Fruit fly (Drosophila melanogaster) whole organism, wandering third instar larva: ENCODE measurements around the gene cher.
A peak's percentile ranks its signal among the peaks of the same experiment; 100 is the strongest.

Source experiments
- Abd-B ChIP-seq: fragments of >200 bp; optimal IDR thresholded peaks from 2 replicates; lab custom pipeline; 2017; ENCODE audit warnings: missing biosample characterization, missing genetic modification characterization
- CG32264 ChIP-seq: fragments of 200-800 bp; sonication (Bioruptor generic); optimal IDR thresholded peaks from 2 replicates; lab custom pipeline; 2016; ENCODE audit warnings: missing biosample characterization, missing genetic modification characterization
- CG9705 ChIP-seq: fragments of 200-800 bp; sonication (Bioruptor generic); optimal IDR thresholded peaks from 2 replicates; lab custom pipeline; 2018; ENCODE audit warnings: missing biosample characterization, mild to moderate bottlenecking, missing genetic modification characterization
- CrebA ChIP-seq: fragments of 200-800 bp; sonication (Bioruptor generic); optimal IDR thresholded peaks from 2 replicates; lab custom pipeline; 2016; ENCODE audit warnings: missing biosample characterization, mild to moderate bottlenecking, missing genetic modification characterization, borderline replicate concordance
- Dfd ChIP-seq: fragments of >200 bp; optimal IDR thresholded peaks from 2 replicates; lab custom pipeline; 2017; ENCODE audit warnings: missing biosample characterization, missing genetic modification characterization
- Dif ChIP-seq: fragments of 200-275, 200-300 bp; sonication (Bioruptor generic); optimal IDR thresholded peaks from 2 replicates; lab custom pipeline; 2018; ENCODE audit warnings: missing biosample characterization, missing genetic modification characterization; ENCODE audit not compliant: partially characterized antibody
- GATAd ChIP-seq: sonication (Bioruptor generic); optimal IDR thresholded peaks from 2 replicates; lab custom pipeline; 2016; ENCODE audit warnings: missing biosample characterization, missing genetic modification characterization
- HLH106 ChIP-seq: fragments of 200-800 bp; optimal IDR thresholded peaks from 3 replicates; lab custom pipeline; 2019; ENCODE audit warnings: missing biosample characterization, mild to moderate bottlenecking, missing genetic modification characterization, moderate library complexity
- Hnf4 ChIP-seq: fragments of 200-800 bp; sonication (Bioruptor generic); optimal IDR thresholded peaks from 2 replicates; lab custom pipeline; 2016; ENCODE audit warnings: missing biosample characterization, mild to moderate bottlenecking, missing genetic modification characterization
- Hr78 ChIP-seq: fragments of >200 bp; optimal IDR thresholded peaks from 2 replicates; lab custom pipeline; 2017; ENCODE audit warnings: missing biosample characterization, missing genetic modification characterization
- Hr83 ChIP-seq: fragments of 200-300 bp; sonication (Bioruptor generic); optimal IDR thresholded peaks from 2 replicates; lab custom pipeline; 2016; ENCODE audit warnings: missing biosample characterization, mild to moderate bottlenecking, missing genetic modification characterization, moderate library complexity; ENCODE audit not compliant: poor library complexity, severe bottlenecking
- Jra ChIP-seq: sonication (Bioruptor generic); optimal IDR thresholded peaks from 2 replicates; lab custom pipeline; 2016; ENCODE audit warnings: missing biosample characterization, missing genetic modification characterization
- Myc ChIP-seq: fragments of >200 bp; optimal IDR thresholded peaks from 2 replicates; lab custom pipeline; 2017
- N ChIP-seq: fragments of >200 bp; optimal IDR thresholded peaks from 2 replicates; lab custom pipeline; 2018; ENCODE audit warnings: missing biosample characterization, missing external identifiers, missing genetic modification characterization
- OdsH ChIP-seq: fragments of 200-800 bp; sonication (Bioruptor generic); optimal IDR thresholded peaks from 2 replicates; lab custom pipeline; 2016; ENCODE audit warnings: missing biosample characterization, mild to moderate bottlenecking, missing genetic modification characterization
- Rel ChIP-seq, 2 experiments: fragments of 200-800 bp; sonication (Bioruptor generic) in 1 of 2; optimal IDR thresholded peaks; 2 replicates in 1 of 2; 3 replicates in 1 of 2; lab custom pipeline; 2016 to 2019; ENCODE audit warnings: mild to moderate bottlenecking in 2 of 2, missing biosample characterization in 2 of 2, missing genetic modification characterization in 2 of 2, moderate library complexity in 1 of 2
- Vsx2 ChIP-seq: fragments of 200-300, 225-300 bp; sonication (Bioruptor generic); optimal IDR thresholded peaks from 2 replicates; lab custom pipeline; 2018; ENCODE audit warnings: missing biosample characterization, missing genetic modification characterization; ENCODE audit not compliant: partially characterized antibody
- dl ChIP-seq, 2 experiments: fragments of 175-275, 200-275 bp in 1 of 2; fragments of 200-275 bp in 1 of 2; sonication (Bioruptor generic); optimal IDR thresholded peaks; lab custom pipeline; 2018; ENCODE audit warnings: mild to moderate bottlenecking in 2 of 2, missing biosample characterization in 2 of 2, missing genetic modification characterization in 2 of 2, moderate library complexity in 2 of 2; ENCODE audit not compliant: partially characterized antibody in 2 of 2, insufficient read depth in 1 of 2
- dmrt93B ChIP-seq: fragments of 200-800 bp; sonication (Bioruptor generic); optimal IDR thresholded peaks from 2 replicates; lab custom pipeline; 2018; ENCODE audit warnings: missing biosample characterization, mild to moderate bottlenecking, missing genetic modification characterization
- dsf ChIP-seq: sonication (Bioruptor generic); optimal IDR thresholded peaks from 2 replicates; lab custom pipeline; 2016; ENCODE audit warnings: missing biosample characterization, missing genetic modification characterization, borderline replicate concordance
- ey ChIP-seq: fragments of 200-800 bp; sonication (Bioruptor generic); optimal IDR thresholded peaks from 2 replicates; lab custom pipeline; 2016; ENCODE audit warnings: missing biosample characterization, missing genetic modification characterization
- foxo ChIP-seq, 2 experiments: fragments of 200-800 bp; sonication (Bioruptor generic); optimal IDR thresholded peaks; 2 replicates in 1 of 2; 3 replicates in 1 of 2; lab custom pipeline; 2016 to 2017; ENCODE audit warnings: missing biosample characterization in 2 of 2, missing genetic modification characterization in 2 of 2
- fru ChIP-seq: fragments of 200-800 bp; sonication (Bioruptor generic); optimal IDR thresholded peaks from 3 replicates; lab custom pipeline; 2016; ENCODE audit warnings: missing biosample characterization, mild to moderate bottlenecking, missing genetic modification characterization
- h ChIP-seq: fragments of 200-800 bp; sonication (Bioruptor generic); optimal IDR thresholded peaks from 3 replicates; lab custom pipeline; 2016; ENCODE audit warnings: missing biosample characterization, mild to moderate bottlenecking, missing genetic modification characterization
- jim ChIP-seq: fragments of 175-275, 200-325 bp; sonication (Bioruptor generic); optimal IDR thresholded peaks from 2 replicates; lab custom pipeline; 2016; ENCODE audit warnings: missing biosample characterization, mild to moderate bottlenecking, missing genetic modification characterization
- pan ChIP-seq: fragments of >200 bp; optimal IDR thresholded peaks from 2 replicates; lab custom pipeline; 2017
- psq ChIP-seq: fragments of 200-800 bp; sonication (Bioruptor generic); optimal IDR thresholded peaks from 3 replicates; lab custom pipeline; 2017; ENCODE audit warnings: missing biosample characterization, mild to moderate bottlenecking, missing genetic modification characterization, moderate library complexity
- rgr ChIP-seq: fragments of 200-800 bp; sonication (Bioruptor generic); optimal IDR thresholded peaks from 3 replicates; lab custom pipeline; 2016; ENCODE audit warnings: missing biosample characterization, mild to moderate bottlenecking, missing genetic modification characterization
- sage ChIP-seq: fragments of 200-800 bp; sonication (Bioruptor generic); optimal IDR thresholded peaks from 2 replicates; lab custom pipeline; 2016; ENCODE audit warnings: missing biosample characterization, mild to moderate bottlenecking, missing genetic modification characterization
- sv ChIP-seq: fragments of 200-800 bp; sonication (Bioruptor generic); optimal IDR thresholded peaks from 3 replicates; lab custom pipeline; 2016; ENCODE audit warnings: missing biosample characterization, missing genetic modification characterization
- tai ChIP-seq: sonication (Bioruptor generic); optimal IDR thresholded peaks from 2 replicates; lab custom pipeline; 2016; ENCODE audit warnings: missing biosample characterization, missing genetic modification characterization
- usp ChIP-seq: fragments of >200 bp; optimal IDR thresholded peaks from 2 replicates; lab custom pipeline; 2017; ENCODE audit warnings: missing biosample characterization, missing genetic modification characterization
- woc ChIP-seq: sonication (Bioruptor generic); optimal IDR thresholded peaks from 2 replicates; lab custom pipeline; 2016; ENCODE audit warnings: missing biosample characterization, mild to moderate bottlenecking, missing genetic modification characterization

cher gene

DNA sequence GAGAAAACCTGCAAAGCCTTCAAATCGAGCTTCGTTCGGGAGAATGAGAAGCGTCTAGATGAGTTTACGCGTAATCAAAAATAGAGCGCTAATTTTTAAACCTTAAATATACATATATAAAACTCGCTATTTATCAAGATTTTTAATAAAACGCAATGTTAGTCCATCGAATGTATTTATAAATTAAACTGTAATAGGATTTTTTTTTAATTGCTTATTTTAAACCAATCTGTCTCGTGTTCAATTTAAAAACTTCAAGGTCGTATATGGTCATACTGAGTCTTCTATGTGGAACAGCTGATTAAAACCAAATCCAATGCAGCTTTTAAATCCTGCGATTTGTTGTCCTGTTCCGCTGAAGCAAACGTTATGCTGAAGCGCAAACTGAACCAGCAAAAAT, 25.1 kb upstream of the cher start, which contains the start of gene Smug:
Gene Smug, plus strand, starts transcription at position 301 of the 400 bp plus-strand sequence.
- TF ChIP-seq dsf (GFP tag; lab: Kevin White, UChicago) (no peak), sage (no peak), CrebA (no peak), Rel (GFP tag; optimal IDR thresholded peaks at IDR 0.05; lab: Kevin White, UChicago) (no peak), Rel (tag; optimal IDR thresholded peaks at IDR 0.05; lab: Kevin White, UChicago) (no peak), woc (no peak), Hr83 (GFP tag; lab: Kevin White, UChicago) (no peak), tai (no peak), Dif (no peak), CG9705 (no peak), dmrt93B (GFP tag; lab: Kevin White, UChicago) (no peak), pan (lab: Kevin White, UChicago) (no peak), Jra (GFP tag; lab: Kevin White, UChicago) (no peak), Dfd (GFP tag; lab: Kevin White, UChicago) (no peak), dl (GFP tag; optimal IDR thresholded peaks at IDR 0.05; lab: Kevin White, UChicago; ENCODE audit: insufficient read depth in 1 of 2, partially characterized antibody in 2 of 2) (no peak), N (GFP tag; lab: Kevin White, UChicago) (no peak), Myc (lab: Kevin White, UChicago) (no peak), OdsH (GFP tag; lab: Kevin White, UChicago) (no peak)

DNA sequence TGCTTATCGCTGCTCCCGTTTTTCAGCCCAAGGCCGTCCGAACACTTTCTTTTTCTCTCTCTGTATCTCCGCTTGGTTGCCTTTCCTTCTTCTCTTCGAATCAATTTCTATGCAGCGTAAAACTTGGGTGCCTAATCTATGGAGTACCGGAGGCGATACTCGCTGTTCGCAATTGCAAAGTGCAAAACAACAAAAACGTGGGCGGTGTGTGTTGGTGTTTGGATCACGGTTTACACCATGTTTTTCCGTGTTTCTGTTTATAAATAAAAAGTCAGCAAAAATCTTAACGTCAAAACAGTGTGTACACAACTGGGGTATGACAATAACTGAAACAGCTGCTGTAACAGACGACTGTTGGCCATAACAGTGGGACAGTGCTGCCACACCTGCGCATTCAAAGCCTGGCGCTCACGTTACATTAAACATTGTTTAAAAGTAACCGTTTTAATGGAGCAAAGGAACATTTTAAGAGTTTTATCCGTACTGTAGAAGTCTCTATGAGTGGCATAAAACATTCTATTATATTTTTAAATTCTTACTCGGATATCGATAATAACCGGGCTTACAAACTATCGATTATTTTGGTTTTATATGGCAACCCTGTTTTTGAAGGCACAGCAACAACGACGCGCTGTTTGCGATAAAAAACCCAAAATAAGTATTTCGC, 24.0 kb upstream of the cher start, which contains the start of the genes m-cup and Det:
Gene m-cup, minus strand, starts transcription at position 333 of the 667 bp plus-strand sequence.
Gene Det, plus strand, starts transcription at position 588 of the 667 bp plus-strand sequence.
- TF ChIP-seq CG9705 (peak; percentile 10), Abd-B (GFP tag; lab: Kevin White, UChicago) (no peak), foxo (GFP tag; optimal IDR thresholded peaks at IDR 0.05; lab: Kevin White, UChicago) (peak in 1 of 2 experiments; percentile 38), sage (peak; percentile 21), CrebA (no peak), Dif (no peak), Hr83 (GFP tag; lab: Kevin White, UChicago) (peak; percentile 42), Vsx2 (GFP tag; lab: Kevin White, UChicago) (no peak), h (GFP tag; lab: Kevin White, UChicago) (peak; percentile 25), tai (no peak), sv (no peak), HLH106 (tag; lab: Kevin White, UChicago) (peak; percentile 21), Rel (GFP tag; optimal IDR thresholded peaks at IDR 0.05; lab: Kevin White, UChicago) (no peak), Rel (tag; optimal IDR thresholded peaks at IDR 0.05; lab: Kevin White, UChicago) (peak; percentile 38), jim (GFP tag; lab: Kevin White, UChicago) (no peak), dsf (GFP tag; lab: Kevin White, UChicago) (no peak), pan (lab: Kevin White, UChicago) (no peak), fru (GFP tag; lab: Kevin White, UChicago) (peak; percentile 29), rgr (GFP tag; lab: Kevin White, UChicago) (peak; percentile 20), Jra (GFP tag; lab: Kevin White, UChicago) (peak; percentile 28), usp (GFP tag; lab: Kevin White, UChicago) (no peak), psq (GFP tag; lab: Kevin White, UChicago) (no peak), ey (peak; percentile 16), Dfd (GFP tag; lab: Kevin White, UChicago) (no peak), Hr78 (GFP tag; lab: Kevin White, UChicago) (no peak), Hnf4 (GFP tag; lab: Kevin White, UChicago) (no peak), OdsH (GFP tag; lab: Kevin White, UChicago) (no peak), Myc (lab: Kevin White, UChicago) (no peak), woc (no peak)
- TF ChIP-seq, all 38 proteins: peak for 11

DNA sequence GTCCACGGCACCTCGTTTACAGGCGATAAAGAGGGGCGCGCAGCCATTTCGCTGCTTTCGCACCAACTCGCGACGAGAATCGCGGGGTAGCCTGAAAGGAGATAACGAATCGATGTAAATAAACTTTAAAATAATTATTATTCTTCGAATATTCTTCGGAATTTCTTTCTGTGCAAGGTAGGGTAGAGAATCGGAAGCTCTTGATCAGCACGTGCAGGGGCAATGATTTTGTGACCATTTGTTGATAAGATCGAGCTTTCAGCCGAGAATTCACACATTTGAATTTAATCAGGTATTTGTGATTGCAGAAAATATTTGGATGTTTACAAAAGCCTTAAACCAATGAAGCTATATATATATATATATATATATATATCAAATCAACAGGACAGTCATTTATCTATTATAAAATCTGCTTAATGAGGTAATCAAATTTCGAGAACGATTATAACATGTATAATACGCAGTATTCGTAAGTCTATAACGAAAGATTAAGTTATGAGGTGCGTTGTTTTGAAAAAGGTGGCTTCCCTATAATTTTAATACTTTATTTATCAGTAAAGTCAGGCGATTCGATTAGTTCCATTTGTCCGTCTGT, 22.6 kb upstream of the cher start:
- no peak for TF ChIP-seq CG32264 (GFP tag; lab: Kevin White, UChicago)
- no peak for TF ChIP-seq Hr78 (GFP tag; lab: Kevin White, UChicago)
- TF ChIP-seq OdsH (GFP tag; lab: Kevin White, UChicago): no peak
- no peak for TF ChIP-seq Dif
- peak; percentile 21 for TF ChIP-seq rgr (GFP tag; lab: Kevin White, UChicago)
- no peak for TF ChIP-seq CG9705
- TF ChIP-seq sage: no peak
- no peak for TF ChIP-seq Rel (GFP tag; optimal IDR thresholded peaks at IDR 0.05; lab: Kevin White, UChicago)
- peak; percentile 81 for TF ChIP-seq Rel (tag; optimal IDR thresholded peaks at IDR 0.05; lab: Kevin White, UChicago)
- TF ChIP-seq h (GFP tag; lab: Kevin White, UChicago): peak; percentile 32
- no peak for TF ChIP-seq GATAd (GFP tag; lab: Kevin White, UChicago)
